Fruit fly (Drosophila melanogaster): ENCODE results near the gene CG43135.

Gene CG43135

dm6 chrX:4247013-4247412 lies 1.2 kb upstream of the CG43135 start, which contains the start of gene CG43134:
CG43134 (plus strand) TSS chrX:4247313.
- TF ChIP-seq CTCF (optimal IDR thresholded peaks at IDR 0.05) (no peak), CG8478 (optimal IDR thresholded peaks at IDR 0.05) (no peak)

DNA sequence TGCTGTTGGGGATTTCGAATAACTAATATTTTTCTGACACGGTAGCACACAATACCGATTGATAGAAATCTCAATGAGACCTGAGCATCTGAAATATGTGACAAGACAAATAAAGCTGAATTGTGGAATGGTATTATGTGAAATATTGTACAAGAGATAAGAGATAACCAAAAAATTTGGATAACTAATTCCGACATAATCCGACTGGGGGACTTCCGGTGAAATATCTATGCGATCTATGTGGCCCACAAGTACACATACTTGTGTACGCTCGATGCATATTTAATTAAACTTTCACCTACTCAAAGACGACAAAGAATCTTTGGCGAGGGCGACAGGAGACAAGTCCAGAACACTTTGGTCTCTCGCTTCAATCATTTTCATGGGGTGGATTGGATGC lies 4.5 kb downstream of the CG43135 start, which contains the start of gene CG15576:
Gene CG15576 (minus strand): TSS at position 101 of the 400 bp plus-strand sequence.
- TF ChIP-seq CTCF (optimal IDR thresholded peaks at IDR 0.05) (no peak), CG8478 (optimal IDR thresholded peaks at IDR 0.05) (no peak)

DNA sequence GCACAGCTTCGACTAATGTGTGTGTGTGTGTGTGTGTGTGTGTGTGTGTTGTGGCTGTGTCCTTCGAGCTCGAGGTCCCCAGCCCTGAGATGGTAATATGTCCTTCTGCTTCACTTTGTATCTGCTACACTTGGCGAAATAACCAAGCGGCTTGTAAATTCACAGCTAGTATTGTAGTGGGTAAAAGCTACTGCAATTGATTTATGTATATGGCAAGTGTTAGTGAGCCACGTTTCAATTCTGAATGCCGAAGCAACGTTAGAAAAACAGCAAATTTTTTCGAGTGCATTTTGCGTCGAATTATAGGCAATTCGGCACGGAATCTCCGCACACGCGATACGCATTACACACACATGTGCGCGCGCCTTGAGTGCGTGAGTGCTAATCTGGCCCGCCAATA lies 14.5 kb downstream of the CG43135 start:
- no peak for TF ChIP-seq CG8478 (optimal IDR thresholded peaks at IDR 0.05)

dm6 chrX:4264319-4264718 lies 16.1 kb downstream of the CG43135 start:
- no peak for TF ChIP-seq CG8478 (optimal IDR thresholded peaks at IDR 0.05)
- no peak for TF ChIP-seq CTCF (optimal IDR thresholded peaks at IDR 0.05)

dm6 chrX:4265327-4265726 lies 17.1 kb downstream of the CG43135 start:
- no peak for TF ChIP-seq CG8478 (optimal IDR thresholded peaks at IDR 0.05)
- TF ChIP-seq CTCF (optimal IDR thresholded peaks at IDR 0.05), result no peak

DNA sequence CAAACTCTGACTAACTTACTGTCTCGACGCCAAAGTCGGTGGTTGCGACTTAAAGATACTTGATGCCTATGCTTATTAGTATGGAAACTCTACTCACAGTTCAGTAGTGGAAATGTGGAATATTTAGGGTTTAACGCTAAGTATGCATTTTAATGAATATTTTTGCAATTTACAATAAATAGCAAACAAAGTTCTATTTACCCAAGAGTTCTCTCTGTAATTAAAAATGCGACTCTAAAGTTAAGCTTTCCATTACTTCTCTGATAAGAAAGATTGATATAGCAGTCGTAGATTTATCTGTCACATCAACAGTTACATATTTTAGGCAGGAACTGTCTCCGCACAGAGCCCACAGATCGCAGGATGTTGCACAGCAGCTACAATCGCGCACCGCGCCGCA lies 17.6 kb downstream of the CG43135 start, which contains the start of gene CG12691:
Gene CG12691 (plus strand): TSS at position 301 of the 400 bp plus-strand sequence.
- TF ChIP-seq CTCF (optimal IDR thresholded peaks at IDR 0.05) (no peak), CG8478 (optimal IDR thresholded peaks at IDR 0.05) (no peak)

DNA sequence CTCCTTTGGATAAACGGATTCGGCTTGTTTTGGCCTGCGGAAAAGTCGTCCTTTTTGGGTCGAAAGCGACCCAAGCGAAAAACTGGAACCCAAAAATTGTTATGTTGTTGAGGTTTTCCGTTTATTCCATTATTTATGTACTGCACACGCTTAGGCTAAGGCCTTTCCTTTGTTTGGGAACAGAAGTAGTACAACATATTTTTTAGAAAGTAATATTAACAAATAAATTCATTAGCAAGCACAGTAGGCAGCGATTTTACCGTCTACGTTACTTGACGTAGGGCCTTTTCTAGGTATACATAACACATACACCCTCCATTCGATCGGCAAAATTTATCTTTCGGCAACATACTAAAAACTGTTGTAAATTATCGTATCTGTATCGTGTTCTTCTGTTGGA lies 20.2 kb downstream of the CG43135 start, which contains the start of gene CG15572:
Gene CG15572 (plus strand): TSS at position 301 of the 400 bp plus-strand sequence.
- TF ChIP-seq CTCF (optimal IDR thresholded peaks at IDR 0.05) (no peak), CG8478 (optimal IDR thresholded peaks at IDR 0.05) (no peak)

DNA sequence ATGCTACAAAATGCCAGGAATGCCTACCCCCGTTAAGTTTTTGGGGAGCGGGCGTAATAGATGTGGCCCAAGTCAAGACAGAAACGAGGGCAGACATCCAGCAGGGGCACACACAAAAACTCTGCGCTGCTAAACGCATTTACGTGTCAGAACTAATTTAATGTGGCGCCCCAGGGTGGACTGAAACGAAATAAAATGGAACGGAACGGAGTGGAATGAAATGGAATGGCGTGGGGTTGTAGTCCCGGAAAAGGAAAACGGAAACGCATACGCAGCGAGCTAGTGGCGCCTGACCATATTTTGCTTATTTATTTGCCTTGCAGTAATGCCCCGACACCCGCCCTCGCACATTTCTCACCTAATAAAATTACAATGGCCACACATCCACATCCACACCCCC lies 25.3 kb downstream of the CG43135 start:
- TF ChIP-seq CG8478 (optimal IDR thresholded peaks at IDR 0.05) (no peak), CTCF (optimal IDR thresholded peaks at IDR 0.05) (no peak)

DNA sequence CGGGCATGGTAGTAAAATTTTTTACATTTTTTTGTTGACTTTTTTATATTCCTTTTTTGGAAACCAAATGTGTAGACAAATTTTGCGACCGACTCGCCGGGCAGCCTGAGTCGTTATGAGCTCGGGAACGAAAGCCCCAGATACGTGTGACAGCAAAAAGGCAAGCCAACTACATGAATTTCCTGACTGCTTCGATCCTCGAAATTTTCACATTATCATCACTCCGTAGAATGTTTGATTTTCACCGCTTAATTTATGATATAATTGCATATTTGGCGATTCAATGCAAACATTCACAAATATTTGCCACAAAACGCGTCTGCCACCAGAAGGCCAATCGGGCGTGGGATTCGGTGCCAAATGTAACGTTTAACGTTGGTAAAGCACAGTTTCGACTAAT lies 28.7 kb downstream of the CG43135 start, which contains the start of gene CG15577:
Gene CG15577 (minus strand): TSS at position 101 of the 400 bp plus-strand sequence.
- TF ChIP-seq CTCF (optimal IDR thresholded peaks at IDR 0.05) (no peak), CG8478 (optimal IDR thresholded peaks at IDR 0.05) (no peak)

DNA sequence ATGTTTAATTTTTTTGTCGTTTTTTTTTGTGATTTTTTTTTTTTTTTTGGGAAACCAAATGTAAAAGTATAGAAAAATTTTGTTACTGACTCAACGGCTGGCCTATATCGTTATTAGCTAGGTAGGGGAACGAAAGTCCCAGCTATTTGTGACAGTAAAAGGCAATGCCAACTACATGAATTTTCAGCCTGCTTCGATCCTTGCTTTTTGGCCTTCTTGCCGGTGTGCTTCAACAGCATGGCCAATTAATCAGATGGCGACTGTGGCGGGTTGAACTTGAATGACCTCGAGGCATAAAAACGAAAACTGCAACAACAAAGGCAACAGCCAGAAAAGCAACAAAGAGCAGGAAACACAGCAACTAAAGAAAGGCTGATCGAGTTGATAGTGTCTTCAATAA lies 29.7 kb downstream of the CG43135 start, which contains the start of gene CG15578:
Gene CG15578 (minus strand): TSS at position 101 of the 400 bp plus-strand sequence.
- TF ChIP-seq CG8478 (optimal IDR thresholded peaks at IDR 0.05), result no peak
- TF ChIP-seq CTCF (optimal IDR thresholded peaks at IDR 0.05), result no peak

DNA sequence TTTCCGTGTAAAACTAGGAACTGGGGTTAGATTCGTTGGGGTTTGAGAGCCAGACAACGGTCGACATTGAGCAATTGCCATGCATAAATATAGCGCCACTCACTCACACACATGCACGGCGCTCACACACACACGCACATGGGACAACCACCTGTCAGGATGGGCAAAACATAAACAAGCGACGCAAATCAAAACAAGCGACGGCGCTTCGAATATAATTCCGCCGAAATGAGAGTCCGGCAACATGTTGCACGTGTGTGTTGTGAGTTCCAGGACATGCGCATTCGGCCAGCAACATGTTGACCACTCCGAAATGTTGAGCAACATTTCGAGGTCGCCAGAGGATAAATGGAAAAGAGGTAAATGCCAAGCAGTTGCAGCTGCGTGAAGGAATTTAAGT lies 32.6 kb downstream of the CG43135 start:
- TF ChIP-seq CG8478 (optimal IDR thresholded peaks at IDR 0.05) (no peak), CTCF (optimal IDR thresholded peaks at IDR 0.05) (no peak)

- peak; percentile 81 to 82 for TF ChIP-seq CTCF (optimal IDR thresholded peaks at IDR 0.05)
- TF ChIP-seq CG8478 (optimal IDR thresholded peaks at IDR 0.05), result no peak
These were observed 45.2 kb downstream of the CG43135 start for dm6 chrX:4293418-4293817.

All from S2 (cell line).